Fruit fly (Drosophila melanogaster) whole organism, embryonic: ENCODE data around the gene sick.

Experiments used
- Antp ChIP-seq: fragments of 200-800 bp; sonication (Bioruptor generic); optimal IDR thresholded peaks from 3 replicates; lab custom pipeline; 2016; ENCODE audit warnings: missing biosample characterization, missing genetic modification characterization
- Bdp1 ChIP-seq: fragments of 200-800 bp; sonication (Bioruptor generic); optimal IDR thresholded peaks from 3 replicates; lab custom pipeline; 2016; ENCODE audit warnings: missing biosample characterization, missing genetic modification characterization
- CG1024 ChIP-seq: fragments of 200-800 bp; sonication (Bioruptor generic); IDR thresholded peaks from 2 replicates; pipeline ENCODE4 v1.3.6; 2022; ENCODE audit warnings: missing biosample characterization, missing genetic modification characterization
- CG10959 ChIP-seq: fragments of 200-800 bp; sonication (Bioruptor generic); IDR thresholded peaks from 2 replicates; pipeline ENCODE4 v1.3.6; 2022; ENCODE audit warnings: missing biosample characterization, missing genetic modification characterization
- CG11093 ChIP-seq: fragments of 200-800 bp; sonication (Bioruptor generic); IDR thresholded peaks from 3 replicates; pipeline ENCODE4 v1.3.6; 2022; ENCODE audit warnings: missing biosample characterization, missing genetic modification characterization
- CG11723 ChIP-seq: fragments of 200-800 bp; sonication (Bioruptor generic); optimal IDR thresholded peaks from 2 replicates; lab custom pipeline; 2017; ENCODE audit warnings: missing biosample characterization, mild to moderate bottlenecking, missing genetic modification characterization
- CG13424 ChIP-seq: fragments of 200-800 bp; sonication (Bioruptor generic); optimal IDR thresholded peaks from 2 replicates; lab custom pipeline; 2019; ENCODE audit warnings: missing biosample characterization, mild to moderate bottlenecking, missing genetic modification characterization, moderate library complexity
- CG14050 ChIP-seq: fragments of 200-800 bp; sonication (Bioruptor generic); IDR thresholded peaks from 3 replicates; pipeline ENCODE4 v1.3.6; 2022; ENCODE audit warnings: missing biosample characterization, missing genetic modification characterization
- CG14965 ChIP-seq: fragments of 200-800 bp; sonication (Bioruptor generic); optimal IDR thresholded peaks from 2 replicates; lab custom pipeline; 2016; ENCODE audit warnings: missing biosample characterization, missing genetic modification characterization, borderline replicate concordance
- CG15269 ChIP-seq: fragments of 200-800 bp; sonication (Bioruptor generic); optimal IDR thresholded peaks from 2 replicates; lab custom pipeline; 2018; ENCODE audit warnings: missing biosample characterization, mild to moderate bottlenecking, missing genetic modification characterization, moderate library complexity
- CG1529 ChIP-seq: fragments of 200-800 bp; sonication (Bioruptor generic); optimal IDR thresholded peaks from 3 replicates; lab custom pipeline; 2018; ENCODE audit warnings: missing biosample characterization, missing genetic modification characterization
- CG15479 ChIP-seq: fragments of 200-800 bp; sonication (Bioruptor generic); optimal IDR thresholded peaks from 3 replicates; lab custom pipeline; 2019; ENCODE audit warnings: missing biosample characterization, mild to moderate bottlenecking, missing genetic modification characterization, moderate library complexity
- CG18599 ChIP-seq: fragments of 200-800 bp; sonication (Bioruptor generic); optimal IDR thresholded peaks from 3 replicates; lab custom pipeline; 2017; ENCODE audit warnings: missing biosample characterization, missing genetic modification characterization, mild to moderate bottlenecking, moderate library complexity, missing genetic modification reagents
- CG3065 ChIP-seq: fragments of 200-800 bp; sonication (Bioruptor generic); optimal IDR thresholded peaks from 2 replicates; lab custom pipeline; 2016; ENCODE audit warnings: missing biosample characterization, missing genetic modification characterization
- CG4424 ChIP-seq: fragments of 200-800 bp; sonication (Bioruptor generic); optimal IDR thresholded peaks from 3 replicates; lab custom pipeline; 2016; ENCODE audit warnings: missing biosample characterization, missing genetic modification characterization
- CG5180 ChIP-seq: fragments of 200-800 bp; sonication (Bioruptor generic); optimal IDR thresholded peaks from 3 replicates; lab custom pipeline; 2017; ENCODE audit warnings: missing biosample characterization, missing genetic modification characterization, mild to moderate bottlenecking, moderate library complexity, missing genetic modification reagents
- CG5245 ChIP-seq: fragments of 200-800 bp; sonication (Bioruptor generic); optimal IDR thresholded peaks from 3 replicates; lab custom pipeline; 2016; ENCODE audit warnings: missing biosample characterization, missing genetic modification characterization
- CG5953 ChIP-seq: fragments of 200-800 bp; sonication (Bioruptor generic); IDR thresholded peaks from 2 replicates; pipeline ENCODE4 v1.3.6; 2022; ENCODE audit warnings: missing biosample characterization, missing genetic modification characterization
- CG7271 ChIP-seq: fragments of 200-800 bp; sonication (Bioruptor generic); optimal IDR thresholded peaks from 2 replicates; lab custom pipeline; 2018; ENCODE audit warnings: missing biosample characterization, mild to moderate bottlenecking, missing genetic modification characterization, moderate library complexity
- CG7839 ChIP-seq: fragments of 200-800 bp; sonication (Bioruptor generic); optimal IDR thresholded peaks from 3 replicates; lab custom pipeline; 2018; ENCODE audit warnings: missing biosample characterization, mild to moderate bottlenecking, missing genetic modification characterization, moderate library complexity
- Dad ChIP-seq: fragments of 200-800 bp; sonication (Bioruptor generic); optimal IDR thresholded peaks from 3 replicates; lab custom pipeline; 2016; ENCODE audit warnings: missing biosample characterization, missing genetic modification characterization
- Doc3 ChIP-seq: fragments of 200-800 bp; sonication (Bioruptor generic); IDR thresholded peaks from 3 replicates; pipeline ENCODE4 v1.3.6; 2022; ENCODE audit warnings: missing biosample characterization, missing genetic modification characterization; ENCODE audit not compliant: partially characterized antibody
- Hey ChIP-seq: fragments of 200-800 bp; sonication (Bioruptor generic); optimal IDR thresholded peaks from 3 replicates; lab custom pipeline; 2018; ENCODE audit warnings: missing biosample characterization, mild to moderate bottlenecking, missing genetic modification characterization
- HmgD ChIP-seq: fragments of 200-800 bp; sonication (Bioruptor generic); optimal IDR thresholded peaks from 3 replicates; lab custom pipeline; 2016; ENCODE audit warnings: missing biosample characterization, missing genetic modification characterization
- Mrtf ChIP-seq: fragments of 200-800 bp; sonication (Bioruptor generic); IDR thresholded peaks from 3 replicates; pipeline ENCODE4 v1.3.6; 2022; ENCODE audit warnings: missing biosample characterization, missing genetic modification characterization
- Sry-β ChIP-seq: fragments of 200-800 bp; sonication (Bioruptor generic); optimal IDR thresholded peaks from 2 replicates; lab custom pipeline; 2018; ENCODE audit warnings: missing biosample characterization, mild to moderate bottlenecking, missing genetic modification characterization, moderate library complexity
- Xbp1 ChIP-seq: fragments of 200-800 bp; sonication (Bioruptor generic); optimal IDR thresholded peaks from 3 replicates; lab custom pipeline; 2016; ENCODE audit warnings: missing biosample characterization, mild to moderate bottlenecking, missing genetic modification characterization
- amos ChIP-seq: fragments of 200-800 bp; sonication (Bioruptor generic); IDR thresholded peaks from 2 replicates; pipeline ENCODE4 v1.3.6; 2022; ENCODE audit warnings: missing biosample characterization, missing genetic modification characterization; ENCODE audit not compliant: partially characterized antibody
- ato ChIP-seq: fragments of 200-800 bp; sonication (Bioruptor generic); IDR thresholded peaks from 2 replicates; pipeline ENCODE4 v1.3.6; 2022; ENCODE audit warnings: missing biosample characterization, missing genetic modification characterization; ENCODE audit not compliant: partially characterized antibody
- chinmo ChIP-seq: fragments of 200-800 bp; sonication (Bioruptor generic); IDR thresholded peaks from 4 replicates; pipeline ENCODE4 v1.3.6; 2022; ENCODE audit warnings: missing biosample characterization, missing genetic modification characterization; ENCODE audit not compliant: partially characterized antibody
- chn ChIP-seq: fragments of 200-800 bp; sonication (Bioruptor generic); optimal IDR thresholded peaks from 2 replicates; lab custom pipeline; 2016; ENCODE audit warnings: missing biosample characterization, missing genetic modification characterization
- crol ChIP-seq: fragments of 200-800 bp; sonication (Bioruptor generic); IDR thresholded peaks from 2 replicates; pipeline ENCODE4 v1.3.6; 2022; ENCODE audit warnings: missing biosample characterization, missing genetic modification characterization
- gcm ChIP-seq: fragments of 200-800 bp; sonication (Bioruptor generic); optimal IDR thresholded peaks from 2 replicates; lab custom pipeline; 2019; ENCODE audit warnings: missing biosample characterization, mild to moderate bottlenecking, missing genetic modification characterization, moderate library complexity
- hth ChIP-seq: fragments of >200 bp; optimal IDR thresholded peaks from 2 replicates; lab custom pipeline; 2017; ENCODE audit warnings: inconsistent platforms
- jigr1 ChIP-seq: fragments of 200-800 bp; sonication (Bioruptor generic); IDR thresholded peaks from 3 replicates; pipeline ENCODE4 v1.3.6; 2022; ENCODE audit warnings: missing biosample characterization, missing genetic modification characterization
- ken ChIP-seq: fragments of 200-800 bp; sonication (Bioruptor generic); IDR thresholded peaks from 3 replicates; pipeline ENCODE4 v1.3.6; 2022; ENCODE audit warnings: missing biosample characterization, missing genetic modification characterization
- knrl ChIP-seq: fragments of 200-800 bp; sonication (Bioruptor generic); IDR thresholded peaks from 3 replicates; pipeline ENCODE4 v1.3.6; 2022; ENCODE audit warnings: missing biosample characterization, missing genetic modification characterization; ENCODE audit not compliant: partially characterized antibody
- lilli ChIP-seq: fragments of 200-800 bp; sonication (Bioruptor generic); optimal IDR thresholded peaks from 3 replicates; lab custom pipeline; 2016; ENCODE audit warnings: missing biosample characterization, missing genetic modification characterization
- sc ChIP-seq, 3 experiments: fragments of >200 bp in 2 of 3; fragments of 200-800 bp in 1 of 3; sonication (Bioruptor generic) in 1 of 3; optimal IDR thresholded peaks; 2 replicates in 2 of 3; 3 replicates in 1 of 3; lab custom pipeline; 2017; ENCODE audit warnings: mild to moderate bottlenecking in 1 of 3, missing biosample characterization in 1 of 3, missing genetic modification characterization in 1 of 3, missing genetic modification reagents in 1 of 3
- schlank ChIP-seq: fragments of 200-800 bp; sonication (Bioruptor generic); optimal IDR thresholded peaks from 2 replicates; lab custom pipeline; 2018; ENCODE audit warnings: missing biosample characterization, mild to moderate bottlenecking, missing genetic modification characterization
- sim ChIP-seq: fragments of 200-800 bp; sonication (Bioruptor generic); IDR thresholded peaks from 2 replicates; pipeline ENCODE4 v1.3.6; 2022; ENCODE audit warnings: missing biosample characterization, missing genetic modification characterization
- sqz ChIP-seq: fragments of 200-800 bp; sonication (Bioruptor generic); optimal IDR thresholded peaks from 3 replicates; lab custom pipeline; 2018; ENCODE audit warnings: missing biosample characterization, mild to moderate bottlenecking, missing genetic modification characterization
- sr ChIP-seq: fragments of 200-800 bp; sonication (Bioruptor generic); IDR thresholded peaks from 3 replicates; pipeline ENCODE4 v1.3.6; 2022; ENCODE audit warnings: missing biosample characterization, missing genetic modification characterization
- ssp ChIP-seq: fragments of 200-800 bp; sonication (Bioruptor generic); IDR thresholded peaks from 2 replicates; pipeline ENCODE4 v1.3.6; 2022; ENCODE audit warnings: missing biosample characterization, missing genetic modification characterization
- tin ChIP-seq: fragments of 200-800 bp; sonication (Bioruptor generic); optimal IDR thresholded peaks from 3 replicates; lab custom pipeline; 2016; ENCODE audit warnings: missing biosample characterization, missing genetic modification characterization
- tup ChIP-seq: fragments of 200-800 bp; sonication (Bioruptor generic); optimal IDR thresholded peaks from 2 replicates; lab custom pipeline; 2016; ENCODE audit warnings: missing biosample characterization, mild to moderate bottlenecking, missing genetic modification characterization, moderate library complexity
- tx ChIP-seq: fragments of 200-800 bp; sonication (Bioruptor generic); optimal IDR thresholded peaks from 2 replicates; lab custom pipeline; 2016; ENCODE audit warnings: missing biosample characterization, missing genetic modification characterization
- vvl ChIP-seq: fragments of 200-800 bp; sonication (Bioruptor generic); IDR thresholded peaks from 2 replicates; pipeline ENCODE4 v1.3.6; 2022; ENCODE audit warnings: missing biosample characterization, missing genetic modification characterization
- wdn ChIP-seq: fragments of 200-800 bp; sonication (Bioruptor generic); IDR thresholded peaks from 2 replicates; pipeline ENCODE4 v1.3.6; 2022; ENCODE audit warnings: missing biosample characterization, missing genetic modification characterization
- zen ChIP-seq: fragments of 200-800 bp; sonication (Bioruptor generic); optimal IDR thresholded peaks from 3 replicates; lab custom pipeline; 2018; ENCODE audit warnings: missing biosample characterization, mild to moderate bottlenecking, missing genetic modification characterization, moderate library complexity

The sick gene

DNA sequence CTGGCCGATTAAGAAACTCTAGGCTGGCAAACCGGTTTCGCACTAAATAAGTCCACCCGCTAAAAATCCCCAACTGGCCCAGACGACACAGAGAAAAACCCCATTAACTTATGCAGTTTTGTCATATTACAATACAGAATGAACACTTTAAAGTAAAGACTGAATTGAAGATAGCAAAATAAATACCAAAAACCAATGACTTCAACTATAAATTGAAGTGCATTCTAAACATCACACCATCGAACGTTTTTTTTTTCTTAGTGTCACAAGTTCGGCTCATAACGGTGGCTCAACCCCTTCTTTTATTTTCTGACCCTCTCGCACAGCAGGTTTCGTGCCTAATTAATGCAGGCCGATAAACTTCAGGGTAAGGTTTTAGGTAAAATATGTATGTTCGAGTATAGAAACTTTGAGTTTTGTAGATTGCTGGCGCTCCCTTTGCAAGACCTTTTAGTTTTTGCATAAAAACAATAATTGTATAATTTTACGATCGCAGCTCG, 145.2 kb downstream of the sick start (continued):
- TF ChIP-seq sqz (GFP tag; lab: Kevin White, UChicago) (peak; percentile 3), CG15269 (peak; percentile 89), Xbp1 (GFP tag; lab: Kevin White, UChicago) (peak; percentile 89), gcm (peak; percentile 59), tin (peak; percentile 53), CG5180 (GFP tag; lab: Kevin White, UChicago) (peak; percentile 53), chinmo (GFP tag; lab: Robert Waterston, UW) (peak; percentile 77; the same call in 3 of the 4 replicates), CG13424 (tag; lab: Kevin White, UChicago) (peak; percentile 85), ato (no peak), sc (optimal IDR thresholded peaks at IDR 0.05; lab: Kevin White, UChicago) (no peak), sc (GFP tag; optimal IDR thresholded peaks at IDR 0.05; lab: Kevin White, UChicago) (peak; percentile 60), CG18599 (peak; percentile 86), crol (peak; percentile 34; the same call in 1 of the 2 replicates), lilli (GFP tag; lab: Kevin White, UChicago) (peak; percentile 93), CG11093 (GFP tag; lab: Robert Waterston, UW) (peak; percentile 89), sr (GFP tag; lab: Robert Waterston, UW) (peak; percentile 45; the same call in 1 of the 3 replicates), Antp (GFP tag; lab: Kevin White, UChicago) (peak; percentile 73), CG5245 (GFP tag; lab: Kevin White, UChicago) (no peak), Dad (peak; percentile 53), CG11723 (GFP tag; lab: Kevin White, UChicago) (peak; percentile 66), tup (GFP tag; lab: Kevin White, UChicago) (peak; percentile 78), knrl (GFP tag; lab: Robert Waterston, UW) (no peak), vvl (peak; percentile 89), CG14050 (GFP tag; lab: Robert Waterston, UW) (peak; percentile 84), jigr1 (GFP tag; lab: Robert Waterston, UW) (peak; percentile 70; the same call in 1 of the 3 replicates), CG7839 (tag; lab: Kevin White, UChicago) (peak; percentile 76), CG1529 (GFP tag; lab: Kevin White, UChicago) (peak; percentile 66), CG5953 (GFP tag; lab: Robert Waterston, UW) (peak; percentile 72), CG15479 (GFP tag; lab: Kevin White, UChicago) (no peak), amos (no peak), CG3065 (GFP tag; lab: Kevin White, UChicago) (peak; percentile 57), zen (tag; lab: Kevin White, UChicago) (peak; percentile 56), Doc3 (GFP tag; lab: Robert Waterston, UW) (no peak), Sry-β (GFP tag; lab: Kevin White, UChicago) (no peak), HmgD (GFP tag; lab: Kevin White, UChicago) (peak; percentile 68), CG14965 (GFP tag; lab: Kevin White, UChicago) (no peak), CG1024 (GFP tag; lab: Robert Waterston, UW) (peak; percentile 54), tx (GFP tag; lab: Kevin White, UChicago) (peak; percentile 84), chn (GFP tag; lab: Kevin White, UChicago) (peak; percentile 85), ken (GFP tag; lab: Robert Waterston, UW) (peak; percentile 79), Hey (tag; lab: Kevin White, UChicago) (no peak), CG10959 (GFP tag; lab: Robert Waterston, UW) (peak; percentile 5; the same call in 1 of the 2 replicates), ssp (GFP tag; lab: Robert Waterston, UW) (peak; percentile 75), schlank (tag; lab: Kevin White, UChicago) (peak; percentile 64), Mrtf (peak; percentile 69; the same call in 1 of the 3 replicates), Bdp1 (GFP tag; lab: Kevin White, UChicago) (peak; percentile 70), CG7271 (tag; lab: Kevin White, UChicago) (peak; percentile 5), hth (no peak), sim (GFP tag; lab: Robert Waterston, UW) (peak; percentile 62), wdn (peak; percentile 87), CG4424 (GFP tag; lab: Kevin White, UChicago) (peak; percentile 87)
